In genomic region chr2L:7964611-7965010, dm6 we compare ENCODE assay signal across 1 fruit fly cellular context.
TF ChIP-seq lines count a peak whose summit lies in the region.

No protein-coding gene starts in this region.

TF ChIP-seq in whole organism, embryonic, 481 proteins besides CTCF, POLR2A, EP300 and RAD21 (continued from another document and continues in another):
- TF ChIP-seq tna (GFP tag; IDR thresholded peaks at IDR 0.05; lab: Robert Waterston, UW; ENCODE audit: partially characterized antibody) (no peak), gfzf (GFP tag; optimal IDR thresholded peaks at IDR 0.05; lab: Kevin White, UChicago) (no peak), slou (GFP tag; optimal IDR thresholded peaks at IDR 0.05; lab: Kevin White, UChicago) (no peak), CG32772 (GFP tag; IDR thresholded peaks at IDR 0.05; lab: Robert Waterston, UW) (peak; percentile 77), CG13424 (tag; optimal IDR thresholded peaks at IDR 0.05; lab: Kevin White, UChicago) (peak; percentile 76), dmrt99B (tag; optimal IDR thresholded peaks at IDR 0.05; lab: Kevin White, UChicago) (peak; percentile 87), Ravus (GFP tag; IDR thresholded peaks at IDR 0.05; lab: Robert Waterston, UW) (peak; percentile 53), cato (GFP tag; optimal IDR thresholded peaks at IDR 0.05; lab: Kevin White, UChicago; ENCODE audit: borderline replicate concordance) (peak; percentile 75), CG10462 (GFP tag; optimal IDR thresholded peaks at IDR 0.05; lab: Kevin White, UChicago) (peak; percentile 66), nerfin-1 (tag; optimal IDR thresholded peaks at IDR 0.05; lab: Kevin White, UChicago) (peak; percentile 29), sens-2 (GFP tag; IDR thresholded peaks at IDR 0.05; lab: Robert Waterston, UW) (peak; percentile 62), CG16815 (GFP tag; optimal IDR thresholded peaks at IDR 0.05; lab: Kevin White, UChicago) (peak; percentile 49), CG30020 (tag; optimal IDR thresholded peaks at IDR 0.05; lab: Kevin White, UChicago) (no peak), zf30C (GFP tag; optimal IDR thresholded peaks at IDR 0.05; lab: Kevin White, UChicago) (no peak), CG42726 (GFP tag; IDR thresholded peaks at IDR 0.05; lab: Robert Waterston, UW; ENCODE audit: partially characterized antibody) (no peak), pfk (GFP tag; optimal IDR thresholded peaks at IDR 0.05; lab: Kevin White, UChicago) (no peak), phol (tag; optimal IDR thresholded peaks at IDR 0.05; lab: Kevin White, UChicago) (peak; percentile 69), CG18262 (tag; optimal IDR thresholded peaks at IDR 0.05; lab: Kevin White, UChicago) (peak; percentile 64), ftz-f1 (GFP tag; optimal IDR thresholded peaks at IDR 0.05; lab: Kevin White, UChicago) (no peak), CG3847 (GFP tag; IDR thresholded peaks at IDR 0.05; lab: Robert Waterston, UW) (peak; percentile 70), Dip2 (GFP tag; IDR thresholded peaks at IDR 0.05; lab: Robert Waterston, UW) (no peak), bigmax (GFP tag; optimal IDR thresholded peaks at IDR 0.05; lab: Kevin White, UChicago) (no peak), kay (GFP tag; optimal IDR thresholded peaks at IDR 0.05; lab: Kevin White, UChicago) (peak; percentile 22), CG11695 (GFP tag; IDR thresholded peaks at IDR 0.05; lab: Robert Waterston, UW) (peak; percentile 74), CG8359 (GFP tag; optimal IDR thresholded peaks at IDR 0.05; lab: Kevin White, UChicago; ENCODE audit: borderline replicate concordance) (no peak), HHEX (GFP tag; optimal IDR thresholded peaks at IDR 0.05; lab: Kevin White, UChicago) (peak; percentile 67), CG15073 (GFP tag; optimal IDR thresholded peaks at IDR 0.05; lab: Kevin White, UChicago) (no peak), Scr (GFP tag; IDR thresholded peaks at IDR 0.05; lab: Robert Waterston, UW; ENCODE audit: partially characterized antibody) (no peak), CG7928 (GFP tag; optimal IDR thresholded peaks at IDR 0.05; lab: Kevin White, UChicago) (no peak), CG1602 (GFP tag; optimal IDR thresholded peaks at IDR 0.05; lab: Kevin White, UChicago) (peak; percentile 60), Eip74EF (GFP tag; optimal IDR thresholded peaks at IDR 0.05; lab: Kevin White, UChicago) (peak in 1 of 2 experiments; percentile 52), sd (tag; optimal IDR thresholded peaks at IDR 0.05; lab: Kevin White, UChicago) (no peak), ttk (GFP tag; IDR thresholded peaks at IDR 0.05; lab: Robert Waterston, UW) (peak; percentile 87), Vsx1 (GFP tag; optimal IDR thresholded peaks at IDR 0.05; lab: Kevin White, UChicago) (peak; percentile 20), Camta (GFP tag; optimal IDR thresholded peaks at IDR 0.05; lab: Kevin White, UChicago) (peak; percentile 75), caup (GFP tag; optimal IDR thresholded peaks at IDR 0.05; lab: Kevin White, UChicago; ENCODE audit: severe bottlenecking) (peak; percentile 48), klu (GFP tag; IDR thresholded peaks at IDR 0.05; lab: Robert Waterston, UW) (no peak), CG31224 (GFP tag; IDR thresholded peaks at IDR 0.05; lab: Robert Waterston, UW) (peak; percentile 28; the same call in 1 of the 2 replicates), CG12942 (GFP tag; optimal IDR thresholded peaks at IDR 0.05; lab: Kevin White, UChicago) (peak; percentile 72), CG7963 (GFP tag; IDR thresholded peaks at IDR 0.05; lab: Robert Waterston, UW; ENCODE audit: partially characterized antibody) (no peak), Sry-β (GFP tag; optimal IDR thresholded peaks at IDR 0.05; lab: Kevin White, UChicago) (no peak), CG2199 (GFP tag; IDR thresholded peaks at IDR 0.05; lab: Robert Waterston, UW) (no peak), CG15696 (tag; optimal IDR thresholded peaks at IDR 0.05; lab: Kevin White, UChicago) (no peak), fd96Cb (tag; optimal IDR thresholded peaks at IDR 0.05; lab: Kevin White, UChicago) (peak; percentile 72), CG18011 (GFP tag; optimal IDR thresholded peaks at IDR 0.05; lab: Kevin White, UChicago) (no peak), da (GFP tag; optimal IDR thresholded peaks at IDR 0.05; lab: Kevin White, UChicago) (peak; percentile 31), Antp (GFP tag; optimal IDR thresholded peaks at IDR 0.05; lab: Kevin White, UChicago) (peak; percentile 61), crc (GFP tag; optimal IDR thresholded peaks at IDR 0.05; lab: Kevin White, UChicago) (peak; percentile 53), Opbp (GFP tag; IDR thresholded peaks at IDR 0.05; lab: Robert Waterston, UW; ENCODE audit: partially characterized antibody) (no peak), mam (GFP tag; optimal IDR thresholded peaks at IDR 0.05; lab: Kevin White, UChicago) (peak; percentile 68), HLH3B (GFP tag; IDR thresholded peaks at IDR 0.05; lab: Robert Waterston, UW) (peak; percentile 90), fd3F (GFP tag; optimal IDR thresholded peaks at IDR 0.05; lab: Kevin White, UChicago) (peak; percentile 49), CG30403 (GFP tag; optimal IDR thresholded peaks at IDR 0.05; lab: Kevin White, UChicago) (peak; percentile 83), CG1603 (tag; optimal IDR thresholded peaks at IDR 0.05; lab: Kevin White, UChicago) (peak; percentile 90), CG2129 (GFP tag; IDR thresholded peaks at IDR 0.05; lab: Robert Waterston, UW; ENCODE audit: partially characterized antibody) (no peak), nau (GFP tag; optimal IDR thresholded peaks at IDR 0.05; lab: Kevin White, UChicago) (peak; percentile 81), CG31365 (tag; optimal IDR thresholded peaks at IDR 0.05; lab: Kevin White, UChicago) (no peak), CG12769 (tag; optimal IDR thresholded peaks at IDR 0.05; lab: Kevin White, UChicago) (peak; percentile 75), mirr (GFP tag; optimal IDR thresholded peaks at IDR 0.05; lab: Kevin White, UChicago) (no peak), Fer3 (tag; optimal IDR thresholded peaks at IDR 0.05; lab: Kevin White, UChicago) (peak; percentile 41), CG9876 (GFP tag; optimal IDR thresholded peaks at IDR 0.05; lab: Kevin White, UChicago) (peak; percentile 19), CkIIα-i1 (GFP tag; IDR thresholded peaks at IDR 0.05; lab: Robert Waterston, UW) (peak; percentile 6; the same call in 1 of the 2 replicates), Trl (optimal IDR thresholded peaks at IDR 0.05; lab: Kevin White, UChicago) (no peak), Trl (GFP tag; optimal IDR thresholded peaks at IDR 0.05; lab: Kevin White, UChicago) (peak; percentile 63), CG5245 (GFP tag; optimal IDR thresholded peaks at IDR 0.05; lab: Kevin White, UChicago) (peak; percentile 53), toy (GFP tag; IDR thresholded peaks at IDR 0.05; lab: Robert Waterston, UW) (no peak), CG32767 (GFP tag; IDR thresholded peaks at IDR 0.05; lab: Robert Waterston, UW) (peak; percentile 56), Fer2 (tag; optimal IDR thresholded peaks at IDR 0.05; lab: Kevin White, UChicago) (no peak), CrebB (tag; optimal IDR thresholded peaks at IDR 0.05; lab: Kevin White, UChicago) (no peak), lab (GFP tag; optimal IDR thresholded peaks at IDR 0.05; lab: Kevin White, UChicago) (peak; percentile 76), cad (GFP tag; optimal IDR thresholded peaks at IDR 0.05; lab: Kevin White, UChicago) (no peak), D19A (tag; optimal IDR thresholded peaks at IDR 0.05; lab: Kevin White, UChicago) (peak; percentile 58), trem (tag; optimal IDR thresholded peaks at IDR 0.05; lab: Kevin White, UChicago) (peak; percentile 13), seq (GFP tag; IDR thresholded peaks at IDR 0.05; lab: Robert Waterston, UW) (peak; percentile 81), CG14965 (GFP tag; optimal IDR thresholded peaks at IDR 0.05; lab: Kevin White, UChicago; ENCODE audit: borderline replicate concordance) (no peak), CG4328 (GFP tag; optimal IDR thresholded peaks at IDR 0.05; lab: Kevin White, UChicago) (no peak), Bgb (GFP tag; IDR thresholded peaks at IDR 0.05; lab: Robert Waterston, UW; ENCODE audit: partially characterized antibody) (no peak), ara (GFP tag; IDR thresholded peaks at IDR 0.05; lab: Robert Waterston, UW) (peak; percentile 38), Mad (GFP tag; optimal IDR thresholded peaks at IDR 0.05; lab: Kevin White, UChicago) (peak; percentile 67), Spps (tag; optimal IDR thresholded peaks at IDR 0.05; lab: Kevin White, UChicago) (no peak), CG13296 (GFP tag; optimal IDR thresholded peaks at IDR 0.05; lab: Kevin White, UChicago) (peak; percentile 42), CG2712 (tag; optimal IDR thresholded peaks at IDR 0.05; lab: Kevin White, UChicago) (peak; percentile 71), Nf-YA (GFP tag; IDR thresholded peaks at IDR 0.05; lab: Robert Waterston, UW) (peak; percentile 82), CG9609 (GFP tag; optimal IDR thresholded peaks at IDR 0.05; lab: Kevin White, UChicago) (peak; percentile 51), so (GFP tag; IDR thresholded peaks at IDR 0.05; lab: Robert Waterston, UW) (peak; percentile 72; the same call in 2 of the 3 replicates), CG4707 (GFP tag; optimal IDR thresholded peaks at IDR 0.05; lab: Kevin White, UChicago) (peak; percentile 43), vvl (GFP tag; IDR thresholded peaks at IDR 0.05; lab: Robert Waterston, UW) (peak; percentile 87), CG10979 (tag; optimal IDR thresholded peaks at IDR 0.05; lab: Kevin White, UChicago) (peak; percentile 63), BtbVII (GFP tag; optimal IDR thresholded peaks at IDR 0.05; lab: Kevin White, UChicago) (peak; percentile 43), peb (GFP tag; IDR thresholded peaks at IDR 0.05; lab: Robert Waterston, UW) (peak; percentile 69; the same call in 1 of the 2 replicates), grau (tag; optimal IDR thresholded peaks at IDR 0.05; lab: Kevin White, UChicago) (peak; percentile 68), shn (GFP tag; optimal IDR thresholded peaks at IDR 0.05; lab: Kevin White, UChicago) (peak; percentile 33), Sry-δ (GFP tag; optimal IDR thresholded peaks at IDR 0.05; lab: Kevin White, UChicago) (peak; percentile 18), CG11247 (GFP tag; IDR thresholded peaks at IDR 0.05; lab: Robert Waterston, UW) (no peak), ab (GFP tag; optimal IDR thresholded peaks at IDR 0.05; lab: Kevin White, UChicago) (no peak), CG10543 (GFP tag; optimal IDR thresholded peaks at IDR 0.05; lab: Kevin White, UChicago) (no peak), wor (GFP tag; IDR thresholded peaks at IDR 0.05; lab: Robert Waterston, UW) (peak; percentile 71), ac (GFP tag; optimal IDR thresholded peaks at IDR 0.05; lab: Kevin White, UChicago) (no peak), Max (GFP tag; optimal IDR thresholded peaks at IDR 0.05; lab: Kevin White, UChicago) (peak; percentile 31), CG6854 (GFP tag; optimal IDR thresholded peaks at IDR 0.05; lab: Kevin White, UChicago) (no peak), CG1647 (GFP tag; optimal IDR thresholded peaks at IDR 0.05; lab: Kevin White, UChicago) (peak; percentile 24), grn (GFP tag; optimal IDR thresholded peaks at IDR 0.05; lab: Kevin White, UChicago) (no peak), Ptx1 (GFP tag; IDR thresholded peaks at IDR 0.05; lab: Robert Waterston, UW) (peak; percentile 84), CG17328 (GFP tag; IDR thresholded peaks at IDR 0.05; lab: Robert Waterston, UW) (peak; percentile 82), Hr78 (GFP tag; optimal IDR thresholded peaks at IDR 0.05; lab: Kevin White, UChicago) (no peak), CG10565 (GFP tag; optimal IDR thresholded peaks at IDR 0.05; lab: Kevin White, UChicago) (no peak), ewg (GFP tag; optimal IDR thresholded peaks at IDR 0.05; lab: Kevin White, UChicago) (peak; percentile 69), CG9437 (GFP tag; optimal IDR thresholded peaks at IDR 0.05; lab: Kevin White, UChicago) (peak; percentile 59), Atf-2 (GFP tag; optimal IDR thresholded peaks at IDR 0.05; lab: Kevin White, UChicago) (peak; percentile 14), CG3065 (GFP tag; optimal IDR thresholded peaks at IDR 0.05; lab: Kevin White, UChicago) (peak; percentile 55), CG8478 (optimal IDR thresholded peaks at IDR 0.05; lab: Kevin White, UChicago) (no peak), CG14050 (GFP tag; IDR thresholded peaks at IDR 0.05; lab: Robert Waterston, UW) (peak; percentile 73; the same call in 2 of the 3 replicates), luna (GFP tag; optimal IDR thresholded peaks at IDR 0.05; lab: Kevin White, UChicago) (peak; percentile 43), CG34422 (GFP tag; IDR thresholded peaks at IDR 0.05; lab: Robert Waterston, UW) (peak; percentile 82), Hr51 (GFP tag; optimal IDR thresholded peaks at IDR 0.05; lab: Kevin White, UChicago) (peak; percentile 11 to 86), croc (GFP tag; conservative IDR thresholded peaks at IDR 0.05; lab: Robert Waterston, UW) (peak; percentile 65), CG2120 (GFP tag; optimal IDR thresholded peaks at IDR 0.05; lab: Kevin White, UChicago) (peak; percentile 60), Oaz (GFP tag; IDR thresholded peaks at IDR 0.05; lab: Robert Waterston, UW) (peak; percentile 73), CG10431 (GFP tag; optimal IDR thresholded peaks at IDR 0.05; lab: Kevin White, UChicago) (no peak), HmgD (GFP tag; optimal IDR thresholded peaks at IDR 0.05; lab: Kevin White, UChicago) (no peak), CG12071 (GFP tag; optimal IDR thresholded peaks at IDR 0.05; lab: Kevin White, UChicago) (peak; percentile 30), CG7357 (GFP tag; IDR thresholded peaks at IDR 0.05; lab: Robert Waterston, UW) (peak; percentile 74; the same call in 2 of the 3 replicates), HLHmδ (GFP tag; optimal IDR thresholded peaks at IDR 0.05; lab: Kevin White, UChicago) (no peak), CG16813 (GFP tag; IDR thresholded peaks at IDR 0.05; lab: Robert Waterston, UW; ENCODE audit: partially characterized antibody) (no peak), lmd (GFP tag; IDR thresholded peaks at IDR 0.05; lab: Robert Waterston, UW) (peak; percentile 78), Lpt (GFP tag; optimal IDR thresholded peaks at IDR 0.05; lab: Kevin White, UChicago) (no peak), Xbp1 (GFP tag; optimal IDR thresholded peaks at IDR 0.05; lab: Kevin White, UChicago) (peak; percentile 79), CG10654 (GFP tag; optimal IDR thresholded peaks at IDR 0.05; lab: Kevin White, UChicago) (peak; percentile 56), tgo (GFP tag; IDR thresholded peaks at IDR 0.05; lab: Robert Waterston, UW) (peak; percentile 87), Myb (GFP tag; optimal IDR thresholded peaks at IDR 0.05; lab: Kevin White, UChicago) (peak; percentile 39), kah (GFP tag; optimal IDR thresholded peaks at IDR 0.05; lab: Kevin White, UChicago) (peak; percentile 38), Abd-B (GFP tag; optimal IDR thresholded peaks at IDR 0.05; lab: Kevin White, UChicago) (peak; percentile 45)
